Worm (Caenorhabditis elegans): ENCODE results near the gene C11D2.7.

C11D2.7 gene

ce11 chrIV:6156833-6157232 is 1.6 kb upstream of the C11D2.7 start, which contains the start of gene C11D2.4 (continued):
- no peak for TF ChIP-seq D1046.2 (GFP tag; IDR thresholded peaks at IDR 0.05)
- TF ChIP-seq dpl-1 (GFP tag; optimal IDR thresholded peaks at IDR 0.05): peak; percentile 65
- TF ChIP-seq lin-13 (GFP tag; optimal IDR thresholded peaks at IDR 0.05): no peak
- no peak for TF ChIP-seq F10B5.3 (tag; optimal IDR thresholded peaks at IDR 0.05)
- TF ChIP-seq lim-7 (GFP tag; IDR thresholded peaks at IDR 0.05): no peak
- no peak for TF ChIP-seq nhr-111 (GFP tag; optimal IDR thresholded peaks at IDR 0.05)

- peak; percentile 34 for TF ChIP-seq hlh-30 (tag; optimal IDR thresholded peaks at IDR 0.05; ENCODE audit: insufficient read depth)
- TF ChIP-seq nhr-237 (tag; optimal IDR thresholded peaks at IDR 0.05): no peak
- TF ChIP-seq dve-1 (tag; optimal IDR thresholded peaks at IDR 0.05; ENCODE audit: insufficient read depth): peak; percentile 53
These were observed 3.7 kb downstream of the C11D2.7 start, which contains the start of gene C11D2.3 for ce11 chrIV:6151513-6151912. TSS of gene C11D2.3 (plus strand) at chrIV:6151813.

ce11 chrIV:6149359-6149758 is 5.8 kb downstream of the C11D2.7 start:
- TF ChIP-seq aha-1 (tag) (peak; percentile 75), nhr-41 (GFP tag; IDR thresholded peaks at IDR 0.05) (no peak), lin-15B (tag; optimal IDR thresholded peaks at IDR 0.05) (no peak), egl-43 (GFP tag; IDR thresholded peaks at IDR 0.05) (no peak)

- TF ChIP-seq lin-29 (GFP tag; IDR thresholded peaks at IDR 0.05) (no peak), aha-1 (tag) (peak; percentile 94), zfp-3 (GFP tag; conservative IDR thresholded peaks at IDR 0.05) (no peak)
These were observed 9.2 kb downstream of the C11D2.7 start for ce11 chrIV:6145984-6146383.

- TF ChIP-seq unc-62 (GFP tag; optimal IDR thresholded peaks at IDR 0.05 in 1 of 2) (peak in 1 of 2 experiments; percentile 35), unc-62 (tag; optimal IDR thresholded peaks at IDR 0.05) (no peak), hlh-30 (tag; optimal IDR thresholded peaks at IDR 0.05; ENCODE audit: insufficient read depth) (no peak)
These were observed 14.5 kb downstream of the C11D2.7 start for ce11 chrIV:6140700-6141099.

- peak; percentile 71; the same call in 1 of the 2 replicates for TF ChIP-seq snpc-1.2 (GFP tag; IDR thresholded peaks at IDR 0.05)
These were observed 14.9 kb downstream of the C11D2.7 start for ce11 chrIV:6140260-6140659.

- peak in 1 of 2 experiments; percentile 28 for TF ChIP-seq unc-62 (GFP tag; optimal IDR thresholded peaks at IDR 0.05 in 1 of 2)
- TF ChIP-seq unc-62 (tag; optimal IDR thresholded peaks at IDR 0.05): no peak
- no peak for TF ChIP-seq lin-15B (tag; optimal IDR thresholded peaks at IDR 0.05)
These were observed 19.6 kb downstream of the C11D2.7 start for ce11 chrIV:6135592-6135991.

ce11 chrIV:6134639-6135038 is 20.6 kb downstream of the C11D2.7 start:
- TF ChIP-seq ztf-11 (tag; optimal IDR thresholded peaks at IDR 0.05) (no peak), egl-27 (tag; optimal IDR thresholded peaks at IDR 0.05) (no peak), mes-2 (tag; optimal IDR thresholded peaks at IDR 0.05; ENCODE audit: poor library complexity, severe bottlenecking) (no peak), lir-3 (tag; optimal IDR thresholded peaks at IDR 0.05) (no peak), pha-4 (GFP tag; IDR thresholded peaks at IDR 0.05) (no peak), pha-4 (tag; optimal IDR thresholded peaks at IDR 0.05) (no peak), madf-5 (GFP tag; IDR thresholded peaks at IDR 0.05) (no peak), lin-1 (GFP tag; IDR thresholded peaks at IDR 0.05) (no peak), nhr-42 (GFP tag; IDR thresholded peaks at IDR 0.05) (no peak), daf-12 (tag; optimal IDR thresholded peaks at IDR 0.05) (no peak), madf-9 (GFP tag; conservative IDR thresholded peaks at IDR 0.05) (no peak), ZK337.2 (GFP tag; IDR thresholded peaks at IDR 0.05) (no peak), nhr-237 (tag; optimal IDR thresholded peaks at IDR 0.05) (no peak), ctbp-1 (GFP tag; IDR thresholded peaks at IDR 0.05) (no peak), pqm-1 (tag; optimal IDR thresholded peaks at IDR 0.05) (no peak)
